Worm (Caenorhabditis elegans) whole organism, midembryonic: ENCODE data around the gene cyp-14A5.

Experiments
- T22C8.4 ChIP-seq: fragments of 200-800 bp; sonication (Bioruptor generic); IDR thresholded peaks from 2 replicates; pipeline ENCODE4 v1.3.6; 2022; ENCODE audit warnings: missing genetic modification characterization, missing compliant biosample characterization
- cog-1 ChIP-seq: sonication (generic microtip); optimal IDR thresholded peaks from 2 replicates; lab custom pipeline; 2016; ENCODE audit warnings: missing genetic modification characterization, missing compliant biosample characterization
- flt-1 ChIP-seq: fragments of 200-800 bp; sonication (Bioruptor generic); IDR thresholded peaks from 2 replicates; pipeline ENCODE4 v1.3.6; 2022; ENCODE audit warnings: missing genetic modification characterization, missing compliant biosample characterization
- klf-2 ChIP-seq: fragments of 200-800 bp; sonication (Bioruptor generic); conservative IDR thresholded peaks from 2 replicates; pipeline ENCODE4 v1.3.6; 2022; ENCODE audit warnings: missing genetic modification reagents, missing genetic modification characterization, missing compliant biosample characterization
- med-1 ChIP-seq: sonication (generic microtip); optimal IDR thresholded peaks from 2 replicates; lab custom pipeline; 2017; ENCODE audit warnings: missing genetic modification characterization, mild to moderate bottlenecking, missing compliant biosample characterization, antibody characterized with exemption, missing genetic modification reagents; ENCODE audit not compliant: insufficient read depth
- ref-1 ChIP-seq: fragments of 200-800 bp; sonication (Bioruptor generic); conservative IDR thresholded peaks from 2 replicates; pipeline ENCODE4 v1.3.6; 2022; ENCODE audit warnings: missing genetic modification reagents, missing genetic modification characterization, missing compliant biosample characterization
- tab-1 ChIP-seq: fragments of 200-800 bp; sonication (Bioruptor generic); IDR thresholded peaks from 2 replicates; pipeline ENCODE4 v1.3.6; 2022; ENCODE audit warnings: missing genetic modification characterization, missing compliant biosample characterization
- ztf-23 ChIP-seq: fragments of 200-800 bp; sonication (Bioruptor generic); IDR thresholded peaks from 2 replicates; pipeline ENCODE4 v1.3.6; 2022; ENCODE audit warnings: missing genetic modification reagents, missing genetic modification characterization, missing compliant biosample characterization
- ztf-29 ChIP-seq: fragments of 200-800 bp; sonication (Bioruptor generic); IDR thresholded peaks from 2 replicates; pipeline ENCODE4 v1.3.6; 2022; ENCODE audit warnings: missing genetic modification reagents, missing genetic modification characterization, missing compliant biosample characterization

ce11 chrV:5454955-5455354 is 31.9 kb upstream of the cyp-14A5 start:
- TF ChIP-seq ref-1 = no peak
- TF ChIP-seq tab-1 (GFP tag; lab: Robert Waterston, UW) = no peak
- TF ChIP-seq med-1 (GFP tag; lab: Kevin White, UChicago) = no peak
- TF ChIP-seq ztf-23 = no peak
- no peak for TF ChIP-seq klf-2 (GFP tag; lab: Robert Waterston, UW)
- no peak for TF ChIP-seq ztf-29 (GFP tag; lab: Robert Waterston, UW)
- no peak for TF ChIP-seq flt-1 (GFP tag; lab: Robert Waterston, UW)
- TF ChIP-seq cog-1 = no peak
- no peak for TF ChIP-seq T22C8.4 (GFP tag; lab: Robert Waterston, UW)
